Fruit fly (Drosophila melanogaster): ENCODE results near the gene CG5846.

dm6 chr2L:9947265-9947664 lies 9.8 kb downstream of the CG5846 start, which contains the start of gene CG5853:
- no peak for TF ChIP-seq Myc (optimal IDR thresholded peaks at IDR 0.05)
- no peak for TF ChIP-seq psq (optimal IDR thresholded peaks at IDR 0.05)
- TF ChIP-seq h (optimal IDR thresholded peaks at IDR 0.05): no peak
- no peak for TF ChIP-seq insv (optimal IDR thresholded peaks at IDR 0.05)

All from Kc167 (cell line).